Fruit fly (Drosophila melanogaster) whole organism, embryonic: Measurements from ENCODE around the gene THADA.
A peak's percentile ranks its signal among the peaks of the same experiment; 100 is the strongest.

Source experiments
- Bteb2 ChIP-seq: fragments of 200-800 bp; sonication (Bioruptor generic); optimal IDR thresholded peaks from 2 replicates; lab custom pipeline; 2016; ENCODE audit warnings: missing biosample characterization, missing genetic modification characterization
- CG11723 ChIP-seq: fragments of 200-800 bp; sonication (Bioruptor generic); optimal IDR thresholded peaks from 2 replicates; lab custom pipeline; 2017; ENCODE audit warnings: missing biosample characterization, mild to moderate bottlenecking, missing genetic modification characterization
- CG12299 ChIP-seq: fragments of 200-800 bp; sonication (Bioruptor generic); optimal IDR thresholded peaks from 2 replicates; lab custom pipeline; 2018; ENCODE audit warnings: missing biosample characterization, mild to moderate bottlenecking, missing genetic modification characterization
- CG12659 ChIP-seq: fragments of 200-800 bp; sonication (Bioruptor generic); optimal IDR thresholded peaks from 3 replicates; lab custom pipeline; 2017; ENCODE audit warnings: mild to moderate bottlenecking, missing biosample characterization, missing genetic modification reagents, missing genetic modification characterization
- CG13123 ChIP-seq: fragments of 200-800 bp; sonication (Bioruptor generic); optimal IDR thresholded peaks from 2 replicates; lab custom pipeline; 2016; ENCODE audit warnings: missing biosample characterization, missing genetic modification characterization
- CG13624 ChIP-seq: fragments of 200-800 bp; sonication (Bioruptor generic); optimal IDR thresholded peaks from 2 replicates; lab custom pipeline; 2016; ENCODE audit warnings: missing biosample characterization, missing genetic modification characterization
- CG14667 ChIP-seq: fragments of 200-800 bp; sonication (Bioruptor generic); IDR thresholded peaks from 2 replicates; pipeline ENCODE4 v1.3.6; 2022; ENCODE audit warnings: missing biosample characterization, missing genetic modification characterization
- CG15601 ChIP-seq: fragments of 200-800 bp; sonication (Bioruptor generic); optimal IDR thresholded peaks from 3 replicates; lab custom pipeline; 2019; ENCODE audit warnings: missing biosample characterization, mild to moderate bottlenecking, missing genetic modification characterization, moderate library complexity
- CG15696 ChIP-seq: fragments of 200-800 bp; sonication (Bioruptor generic); optimal IDR thresholded peaks from 2 replicates; lab custom pipeline; 2019; ENCODE audit warnings: missing biosample characterization, mild to moderate bottlenecking, missing genetic modification characterization, moderate library complexity
- CG17186 ChIP-seq: fragments of 200-800 bp; sonication (Bioruptor generic); optimal IDR thresholded peaks from 3 replicates; lab custom pipeline; 2017; ENCODE audit warnings: missing biosample characterization, missing genetic modification reagents, missing genetic modification characterization
- CG2129 ChIP-seq: fragments of 200-800 bp; sonication (Bioruptor generic); IDR thresholded peaks from 2 replicates; pipeline ENCODE4 v1.3.6; 2022; ENCODE audit warnings: missing biosample characterization, missing genetic modification characterization; ENCODE audit not compliant: partially characterized antibody
- CG2199 ChIP-seq: fragments of 200-800 bp; sonication (Bioruptor generic); IDR thresholded peaks from 3 replicates; pipeline ENCODE4 v1.3.6; 2022; ENCODE audit warnings: missing biosample characterization, missing genetic modification characterization
- CG2889 ChIP-seq: fragments of 200-800 bp; sonication (Bioruptor generic); IDR thresholded peaks from 3 replicates; pipeline ENCODE4 v1.3.6; 2022; ENCODE audit warnings: missing biosample characterization, missing genetic modification characterization
- CG30403 ChIP-seq: fragments of 200-800 bp; sonication (Bioruptor generic); optimal IDR thresholded peaks from 3 replicates; lab custom pipeline; 2016; ENCODE audit warnings: missing biosample characterization, missing genetic modification characterization
- CG31365 ChIP-seq: fragments of 200-800 bp; sonication (Bioruptor generic); optimal IDR thresholded peaks from 2 replicates; lab custom pipeline; 2018; ENCODE audit warnings: missing biosample characterization, mild to moderate bottlenecking, missing genetic modification characterization
- CG34422 ChIP-seq: fragments of 200-800 bp; sonication (Bioruptor generic); IDR thresholded peaks from 3 replicates; pipeline ENCODE4 v1.3.6; 2022; ENCODE audit warnings: missing biosample characterization, missing genetic modification characterization
- CG3838 ChIP-seq: fragments of 200-800 bp; sonication (Bioruptor generic); optimal IDR thresholded peaks from 3 replicates; lab custom pipeline; 2016; ENCODE audit warnings: missing biosample characterization, missing genetic modification characterization
- CG4282 ChIP-seq: fragments of 200-800 bp; sonication (Bioruptor generic); optimal IDR thresholded peaks from 2 replicates; lab custom pipeline; 2016; ENCODE audit warnings: missing biosample characterization, missing genetic modification characterization
- CG4360 ChIP-seq: fragments of 200-800 bp; sonication (Bioruptor generic); IDR thresholded peaks from 2 replicates; pipeline ENCODE4 v1.3.6; 2022; ENCODE audit warnings: missing biosample characterization, missing genetic modification characterization
- CG5953 ChIP-seq: fragments of 200-800 bp; sonication (Bioruptor generic); IDR thresholded peaks from 2 replicates; pipeline ENCODE4 v1.3.6; 2022; ENCODE audit warnings: missing biosample characterization, missing genetic modification characterization
- CG6175 ChIP-seq: fragments of 200-800 bp; sonication (Bioruptor generic); IDR thresholded peaks from 3 replicates; pipeline ENCODE4 v1.3.6; 2022; ENCODE audit warnings: missing biosample characterization, missing genetic modification characterization
- CG9727 ChIP-seq: fragments of 200-800 bp; sonication (Bioruptor generic); optimal IDR thresholded peaks from 3 replicates; lab custom pipeline; 2017; ENCODE audit warnings: missing biosample characterization, mild to moderate bottlenecking, missing genetic modification characterization
- CkIIα-i1 ChIP-seq: fragments of 200-800 bp; sonication (Bioruptor generic); IDR thresholded peaks from 2 replicates; pipeline ENCODE4 v1.3.6; 2022; ENCODE audit warnings: missing biosample characterization, missing genetic modification characterization
- D19B ChIP-seq: fragments of 200-800 bp; sonication (Bioruptor generic); optimal IDR thresholded peaks from 2 replicates; lab custom pipeline; 2017; ENCODE audit warnings: missing biosample characterization, mild to moderate bottlenecking, missing genetic modification characterization
- Dad ChIP-seq: fragments of 200-800 bp; sonication (Bioruptor generic); optimal IDR thresholded peaks from 3 replicates; lab custom pipeline; 2016; ENCODE audit warnings: missing biosample characterization, missing genetic modification characterization
- Dfd ChIP-seq, 2 experiments: fragments of >200 bp; optimal IDR thresholded peaks; 2 replicates each; lab custom pipeline; 2017; ENCODE audit warnings: missing biosample characterization in 2 of 2, missing genetic modification characterization in 2 of 2
- HLHmδ ChIP-seq: fragments of 200-800 bp; sonication (Bioruptor generic); optimal IDR thresholded peaks from 2 replicates; lab custom pipeline; 2018; ENCODE audit warnings: missing biosample characterization, mild to moderate bottlenecking, missing genetic modification characterization, moderate library complexity
- Hand ChIP-seq: fragments of 200-800 bp; sonication (Bioruptor generic); optimal IDR thresholded peaks from 2 replicates; lab custom pipeline; 2017; ENCODE audit warnings: mild to moderate bottlenecking, missing biosample characterization, missing genetic modification reagents, missing genetic modification characterization
- Hmx ChIP-seq: fragments of 200-800 bp; sonication (Bioruptor generic); optimal IDR thresholded peaks from 2 replicates; lab custom pipeline; 2016; ENCODE audit warnings: missing biosample characterization, missing genetic modification characterization
- PHDP ChIP-seq: fragments of 200-800 bp; sonication (Bioruptor generic); optimal IDR thresholded peaks from 3 replicates; lab custom pipeline; 2018; ENCODE audit warnings: missing biosample characterization, mild to moderate bottlenecking, missing genetic modification characterization, moderate library complexity
- Ravus ChIP-seq: fragments of 200-800 bp; sonication (Bioruptor generic); IDR thresholded peaks from 2 replicates; pipeline ENCODE4 v1.3.6; 2022; ENCODE audit warnings: missing biosample characterization, missing genetic modification characterization
- cad ChIP-seq: fragments of >200 bp; optimal IDR thresholded peaks from 2 replicates; lab custom pipeline; 2017; ENCODE audit warnings: missing biosample characterization, missing genetic modification characterization
- fd96Cb ChIP-seq: fragments of 200-800 bp; sonication (Bioruptor generic); optimal IDR thresholded peaks from 2 replicates; lab custom pipeline; 2018; ENCODE audit warnings: missing biosample characterization, mild to moderate bottlenecking, missing genetic modification characterization, moderate library complexity
- ftz-f1 ChIP-seq: fragments of 200-800 bp; sonication (Bioruptor generic); optimal IDR thresholded peaks from 2 replicates; lab custom pipeline; 2016; ENCODE audit warnings: missing biosample characterization, missing genetic modification characterization
- gcm ChIP-seq: fragments of 200-800 bp; sonication (Bioruptor generic); optimal IDR thresholded peaks from 2 replicates; lab custom pipeline; 2019; ENCODE audit warnings: missing biosample characterization, mild to moderate bottlenecking, missing genetic modification characterization, moderate library complexity
- grau ChIP-seq: fragments of 200-800 bp; optimal IDR thresholded peaks from 3 replicates; lab custom pipeline; 2019; ENCODE audit warnings: missing biosample characterization, mild to moderate bottlenecking, missing genetic modification characterization, moderate library complexity
- hb ChIP-seq: fragments of 200-800 bp; sonication (Bioruptor generic); IDR thresholded peaks from 3 replicates; pipeline ENCODE4 v1.3.6; 2022; ENCODE audit warnings: missing biosample characterization, missing genetic modification characterization; ENCODE audit not compliant: partially characterized antibody
- hkb ChIP-seq, 2 experiments: fragments of 200-800 bp in 1 of 2; fragments of >200 bp in 1 of 2; sonication (Bioruptor generic) in 1 of 2; IDR thresholded peaks in 1 of 2; optimal IDR thresholded peaks in 1 of 2; 2 replicates each; pipeline versions ENCODE4 v1.3.6 to Lab custom; 2017 to 2022; ENCODE audit warnings: missing biosample characterization in 1 of 2, missing genetic modification characterization in 1 of 2
- kah ChIP-seq: fragments of 200-800 bp; sonication (Bioruptor generic); optimal IDR thresholded peaks from 2 replicates; lab custom pipeline; 2018; ENCODE audit warnings: missing biosample characterization, mild to moderate bottlenecking, missing genetic modification characterization
- oc ChIP-seq: fragments of 200-800 bp; sonication (Bioruptor generic); optimal IDR thresholded peaks from 2 replicates; lab custom pipeline; 2018; ENCODE audit warnings: missing biosample characterization, mild to moderate bottlenecking, missing genetic modification characterization, moderate library complexity
- peb ChIP-seq: fragments of 200-800 bp; sonication (Bioruptor generic); IDR thresholded peaks from 2 replicates; pipeline ENCODE4 v1.3.6; 2022; ENCODE audit warnings: missing biosample characterization, missing genetic modification characterization
- sc ChIP-seq, 3 experiments: fragments of >200 bp in 2 of 3; fragments of 200-800 bp in 1 of 3; sonication (Bioruptor generic) in 1 of 3; optimal IDR thresholded peaks; 2 replicates in 2 of 3; 3 replicates in 1 of 3; lab custom pipeline; 2017; ENCODE audit warnings: mild to moderate bottlenecking in 1 of 3, missing biosample characterization in 1 of 3, missing genetic modification characterization in 1 of 3, missing genetic modification reagents in 1 of 3
- slou ChIP-seq: fragments of 200-800 bp; sonication (Bioruptor generic); optimal IDR thresholded peaks from 3 replicates; lab custom pipeline; 2016; ENCODE audit warnings: missing biosample characterization, missing genetic modification characterization
- sna ChIP-seq: fragments of 200-800 bp; sonication (Bioruptor generic); IDR thresholded peaks from 2 replicates; pipeline ENCODE4 v1.3.6; 2022; ENCODE audit warnings: missing biosample characterization, missing genetic modification characterization; ENCODE audit not compliant: partially characterized antibody
- sug ChIP-seq: fragments of 200-800 bp; optimal IDR thresholded peaks from 2 replicates; lab custom pipeline; 2019; ENCODE audit warnings: missing biosample characterization, mild to moderate bottlenecking, missing genetic modification characterization, moderate library complexity
- tap ChIP-seq: fragments of 200-800 bp; optimal IDR thresholded peaks from 3 replicates; lab custom pipeline; 2019; ENCODE audit warnings: missing biosample characterization, mild to moderate bottlenecking, missing genetic modification characterization, moderate library complexity
- tna ChIP-seq: fragments of 200-800 bp; sonication (Bioruptor generic); IDR thresholded peaks from 2 replicates; pipeline ENCODE4 v1.3.6; 2022; ENCODE audit warnings: missing biosample characterization, missing genetic modification characterization; ENCODE audit not compliant: partially characterized antibody
- tup ChIP-seq: fragments of 200-800 bp; sonication (Bioruptor generic); optimal IDR thresholded peaks from 2 replicates; lab custom pipeline; 2016; ENCODE audit warnings: missing biosample characterization, mild to moderate bottlenecking, missing genetic modification characterization, moderate library complexity
- zen2 ChIP-seq: fragments of 200-800 bp; sonication (Bioruptor generic); IDR thresholded peaks from 3 replicates; pipeline ENCODE4 v1.3.6; 2022; ENCODE audit warnings: missing biosample characterization, missing genetic modification characterization; ENCODE audit not compliant: partially characterized antibody

Gene THADA

dm6 chrX:19850503-19851094 lies 14.7 kb downstream of the THADA start (continued):
- TF ChIP-seq tup (GFP tag; lab: Kevin White, UChicago) (peak; percentile 70), Dad (peak; percentile 80), CG17186 (peak; percentile 50), CG5953 (GFP tag; lab: Robert Waterston, UW) (peak; percentile 85), Hand (no peak), Ravus (GFP tag; lab: Robert Waterston, UW) (peak; percentile 57), gcm (GFP tag; lab: Kevin White, UChicago) (peak; percentile 91), Bteb2 (GFP tag; lab: Kevin White, UChicago) (peak; percentile 83), slou (GFP tag; lab: Kevin White, UChicago) (peak; percentile 71), fd96Cb (tag; lab: Kevin White, UChicago) (peak; percentile 96), CG12299 (peak; percentile 72), ftz-f1 (GFP tag; lab: Kevin White, UChicago) (no peak), CG6175 (peak; percentile 28; the same call in 1 of the 3 replicates), CkIIα-i1 (GFP tag; lab: Robert Waterston, UW) (no peak), CG3838 (peak; percentile 79), CG15696 (tag; lab: Kevin White, UChicago) (peak; percentile 92), CG15601 (tag; lab: Kevin White, UChicago) (peak; percentile 88), peb (GFP tag; lab: Robert Waterston, UW) (peak; percentile 83), hb (GFP tag; lab: Robert Waterston, UW) (no peak), grau (tag; lab: Kevin White, UChicago) (peak; percentile 73), sug (tag; lab: Kevin White, UChicago) (no peak), CG4282 (GFP tag; lab: Kevin White, UChicago) (peak; percentile 42), PHDP (tag; lab: Kevin White, UChicago) (peak; percentile 88), tna (GFP tag; lab: Robert Waterston, UW) (no peak), Dfd (GFP tag; optimal IDR thresholded peaks at IDR 0.05; lab: Kevin White, UChicago) (no peak), Hmx (GFP tag; lab: Kevin White, UChicago) (peak; percentile 63), CG13624 (GFP tag; lab: Kevin White, UChicago) (peak; percentile 82), hkb (optimal IDR thresholded peaks at IDR 0.05; lab: Kevin White, UChicago) (no peak), hkb (GFP tag; IDR thresholded peaks at IDR 0.05; lab: Robert Waterston, UW) (peak; percentile 86), CG2129 (GFP tag; lab: Robert Waterston, UW) (no peak), CG4360 (peak; percentile 100), CG34422 (GFP tag; lab: Robert Waterston, UW) (peak; percentile 88; the same call in 2 of the 3 replicates), CG9727 (GFP tag; lab: Kevin White, UChicago) (peak; percentile 94), CG30403 (GFP tag; lab: Kevin White, UChicago) (peak; percentile 93), CG12659 (GFP tag; lab: Kevin White, UChicago) (peak; percentile 85), CG2889 (GFP tag; lab: Robert Waterston, UW) (peak; percentile 66; the same call in 2 of the 3 replicates)
- TF ChIP-seq, all 482 proteins: peak for 384

- peak; percentile 91 for TF ChIP-seq CG2199 (GFP tag; lab: Robert Waterston, UW)
- peak; percentile 32 for TF ChIP-seq kah (GFP tag; lab: Kevin White, UChicago)
- TF ChIP-seq CG13123 (GFP tag; lab: Kevin White, UChicago), result peak; percentile 48
- no peak for TF ChIP-seq sc (optimal IDR thresholded peaks at IDR 0.05; lab: Kevin White, UChicago)
- peak; percentile 37 for TF ChIP-seq sc (GFP tag; optimal IDR thresholded peaks at IDR 0.05; lab: Kevin White, UChicago)
- peak; percentile 25 for TF ChIP-seq oc (tag; lab: Kevin White, UChicago)
- TF ChIP-seq CG31365, result no peak
- peak; percentile 43 for TF ChIP-seq CG11723 (GFP tag; lab: Kevin White, UChicago)
- peak; percentile 58; the same call in 1 of the 2 replicates for TF ChIP-seq sna (GFP tag; lab: Robert Waterston, UW)
- TF ChIP-seq HLHmδ (GFP tag; lab: Kevin White, UChicago), result peak; percentile 67
- peak; percentile 68 for TF ChIP-seq CG14667
- peak; percentile 72 for TF ChIP-seq zen2 (GFP tag; lab: Robert Waterston, UW)
- no peak for TF ChIP-seq cad (GFP tag; lab: Kevin White, UChicago)
- TF ChIP-seq tap (tag; lab: Kevin White, UChicago), result peak; percentile 2
- peak; percentile 57 for TF ChIP-seq D19B (GFP tag; lab: Kevin White, UChicago)
- peak; percentile 8 for TF ChIP-seq sug (tag; lab: Kevin White, UChicago)
Measured at dm6 chrX:19848342-19848793, 17.0 kb downstream of the THADA start.
